Worm (Caenorhabditis elegans): ENCODE results near the gene F46H5.2.
A peak's percentile ranks its signal among the peaks of the same experiment; 100 is the strongest.

The F46H5.2 gene

DNA sequence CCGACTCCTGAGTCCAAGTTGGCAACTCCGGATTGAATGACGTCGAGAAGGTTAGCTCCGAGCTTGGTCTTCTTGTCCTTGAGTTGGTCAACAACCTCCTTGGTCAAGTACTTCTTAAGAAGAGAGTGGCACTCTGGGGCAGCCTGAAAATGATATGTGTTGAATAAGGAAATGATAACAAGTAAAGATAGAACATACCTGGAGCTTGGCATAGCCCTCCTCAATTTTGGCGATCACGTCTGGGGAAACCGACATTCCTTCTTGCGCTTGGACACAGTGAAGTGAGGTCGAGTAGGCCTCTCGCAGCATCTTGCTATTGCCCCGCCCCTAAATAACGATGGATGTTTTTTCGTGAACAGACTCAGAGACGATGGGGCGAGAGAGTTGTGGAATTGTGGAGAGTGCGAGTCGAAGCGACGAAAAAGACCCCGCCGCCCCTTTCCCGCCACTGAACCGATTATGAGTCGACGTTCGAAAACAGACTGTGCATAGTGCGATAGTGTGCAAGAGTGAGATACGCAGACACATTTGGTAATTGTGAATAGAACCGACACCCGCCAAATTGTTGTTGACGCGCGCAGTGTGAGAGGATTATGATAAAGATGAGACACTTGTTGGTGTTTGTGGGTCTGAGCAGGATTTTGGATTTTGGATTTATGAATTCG, 33.2 kb upstream of the F46H5.2 start (continued):
- TF ChIP-seq mes-4 (tag; optimal IDR thresholded peaks at IDR 0.05) (no peak), sdz-38 (tag; optimal IDR thresholded peaks at IDR 0.05) (no peak), ceh-27 (GFP tag; optimal IDR thresholded peaks at IDR 0.05) (no peak), B0261.1 (tag; optimal IDR thresholded peaks at IDR 0.05) (no peak), repo-1 (tag; optimal IDR thresholded peaks at IDR 0.05) (no peak), C17E4.6 (GFP tag; IDR thresholded peaks at IDR 0.05) (no peak), ztf-26 (tag; optimal IDR thresholded peaks at IDR 0.05) (no peak), tlf-1 (GFP tag; optimal IDR thresholded peaks at IDR 0.05) (no peak), bed-1 (GFP tag; IDR thresholded peaks at IDR 0.05) (no peak), dpl-1 (GFP tag; optimal IDR thresholded peaks at IDR 0.05) (peak; percentile 5), snpc-1.1 (tag; optimal IDR thresholded peaks at IDR 0.05; ENCODE audit: insufficient read depth) (no peak), lsl-1 (GFP tag; optimal IDR thresholded peaks at IDR 0.05) (no peak), die-1 (tag; optimal IDR thresholded peaks at IDR 0.05) (no peak), unc-62 (GFP tag; optimal IDR thresholded peaks at IDR 0.05) (no peak), F55B11.4 (tag; optimal IDR thresholded peaks at IDR 0.05; ENCODE audit: borderline replicate concordance, insufficient read depth) (no peak), tbp1 (GFP tag; optimal IDR thresholded peaks at IDR 0.05) (no peak), K12H6.12 (tag; optimal IDR thresholded peaks at IDR 0.05) (peak; percentile 31), B0336.3 (GFP tag; IDR thresholded peaks at IDR 0.05) (no peak; the same call in 1 of the 2 replicates), F57C9.4 (tag; optimal IDR thresholded peaks at IDR 0.05) (no peak), nfya-2 (GFP tag; IDR thresholded peaks at IDR 0.05) (no peak), ceh-40 (GFP tag; IDR thresholded peaks at IDR 0.05) (no peak), Y53F4B.3 (GFP tag; IDR thresholded peaks at IDR 0.05) (no peak), Y67H2A.10 (GFP tag; conservative IDR thresholded peaks at IDR 0.05) (no peak), bed-2 (GFP tag; IDR thresholded peaks at IDR 0.05) (no peak), madf-10 (tag; optimal IDR thresholded peaks at IDR 0.05) (no peak), aptf-2 (GFP tag; conservative IDR thresholded peaks at IDR 0.05) (no peak; the same call in 1 of the 2 replicates), mxl-1 (tag; optimal IDR thresholded peaks at IDR 0.05) (no peak), ama-1 (optimal IDR thresholded peaks at IDR 0.05) (peak; percentile 83), ama-1 (GFP tag; optimal IDR thresholded peaks at IDR 0.05) (no peak), chd-7 (tag; optimal IDR thresholded peaks at IDR 0.05) (peak; percentile 49), nfyb-1 (GFP tag; IDR thresholded peaks at IDR 0.05) (no peak), aptf-3 (GFP tag; IDR thresholded peaks at IDR 0.05) (no peak)

DNA sequence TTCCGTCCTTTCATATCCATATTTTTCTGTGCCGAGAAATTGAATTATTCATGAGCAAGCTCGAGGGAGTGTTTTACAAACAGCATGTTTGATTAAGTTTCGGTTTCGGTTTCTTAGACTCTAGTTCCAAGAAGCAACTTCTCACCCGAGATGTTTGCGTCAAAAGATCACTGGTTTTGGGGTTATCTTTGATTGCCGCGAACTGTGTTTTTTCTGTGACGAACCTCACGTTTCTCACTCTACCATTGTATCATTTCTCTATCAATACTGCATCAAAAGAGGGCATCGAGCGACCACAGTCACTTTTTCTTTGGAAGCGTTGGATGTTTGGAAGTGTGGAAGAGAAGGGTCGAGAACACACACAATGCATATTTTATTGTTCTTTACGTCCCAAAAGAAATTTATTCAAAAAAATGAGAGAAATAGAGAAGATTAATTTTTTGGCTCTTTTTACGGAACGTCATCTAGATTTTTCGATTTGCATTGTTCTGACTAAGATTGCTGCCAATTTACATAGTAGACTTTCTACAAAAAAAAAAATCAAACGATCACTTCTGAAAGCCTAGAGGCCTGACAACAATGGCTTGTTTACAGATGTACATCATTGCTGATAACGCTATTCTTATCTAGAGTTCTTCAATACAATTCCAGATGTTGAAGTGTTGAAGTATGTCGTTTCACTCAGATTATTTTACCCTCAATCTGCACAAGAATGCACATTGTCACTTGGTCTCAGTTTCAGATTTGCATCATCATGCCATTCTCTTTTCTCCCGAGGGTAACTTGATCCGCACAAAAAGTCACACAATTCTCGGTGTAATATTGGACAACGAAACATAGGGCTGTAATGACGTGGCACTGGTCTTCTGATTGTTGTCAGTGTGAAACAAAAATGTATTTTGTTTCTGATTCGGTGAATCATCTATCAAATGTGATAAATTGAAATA, 32.0 kb upstream of the F46H5.2 start:
- TF ChIP-seq Y53G8AR.9 (GFP tag; conservative IDR thresholded peaks at IDR 0.05) (0 out of 2 replicates have a peak, but pooled peaks have one; percentile 42), Y53F4B.3 (GFP tag; IDR thresholded peaks at IDR 0.05) (no peak), nfyb-1 (GFP tag; IDR thresholded peaks at IDR 0.05) (0 out of 2 replicates have a peak, but pooled peaks have one; percentile 40), nhr-80 (tag; optimal IDR thresholded peaks at IDR 0.05) (peak; percentile 70), gei-17 (GFP tag; optimal IDR thresholded peaks at IDR 0.05) (no peak), athp-1 (tag; optimal IDR thresholded peaks at IDR 0.05) (no peak), unc-62 (GFP tag; optimal IDR thresholded peaks at IDR 0.05) (no peak), let-607 (tag; optimal IDR thresholded peaks at IDR 0.05) (peak in 1 of 2 experiments; percentile 21), madf-3 (GFP tag; IDR thresholded peaks at IDR 0.05) (no peak)

All from whole organism, young adult.